Fruit fly (Drosophila melanogaster): ENCODE measurements around the gene Ugt37E1.

Gene Ugt37E1

dm6 chr2L:16819714-16820113, 23.3 kb downstream of the Ugt37E1 start:
- TF ChIP-seq trh (GFP tag; optimal IDR thresholded peaks at IDR 0.05): no peak
- no peak for TF ChIP-seq eyg (GFP tag; optimal IDR thresholded peaks at IDR 0.05)
- no peak for TF ChIP-seq bbx (GFP tag; IDR thresholded peaks at IDR 0.05; ENCODE audit: partially characterized antibody)
- no peak for TF ChIP-seq peb (GFP tag; IDR thresholded peaks at IDR 0.05)
- no peak for TF ChIP-seq tx (GFP tag; optimal IDR thresholded peaks at IDR 0.05)
- TF ChIP-seq CG33213 (GFP tag; optimal IDR thresholded peaks at IDR 0.05): no peak
- TF ChIP-seq CG4424 (GFP tag; optimal IDR thresholded peaks at IDR 0.05): no peak
- no peak for TF ChIP-seq emc (GFP tag; optimal IDR thresholded peaks at IDR 0.05)
- TF ChIP-seq CG8388 (GFP tag; optimal IDR thresholded peaks at IDR 0.05): no peak
- TF ChIP-seq Sox102F (GFP tag; optimal IDR thresholded peaks at IDR 0.05): no peak
- peak; percentile 37 for TF ChIP-seq grau (tag; optimal IDR thresholded peaks at IDR 0.05)
- no peak for TF ChIP-seq CG18262 (tag; optimal IDR thresholded peaks at IDR 0.05)
- TF ChIP-seq CG10959 (GFP tag; IDR thresholded peaks at IDR 0.05): no peak
- no peak for TF ChIP-seq sqz (GFP tag; optimal IDR thresholded peaks at IDR 0.05)
- TF ChIP-seq row (GFP tag; IDR thresholded peaks at IDR 0.05): no peak
- TF ChIP-seq ewg (GFP tag; optimal IDR thresholded peaks at IDR 0.05): no peak
- TF ChIP-seq phol (tag; optimal IDR thresholded peaks at IDR 0.05): no peak
- TF ChIP-seq hth (optimal IDR thresholded peaks at IDR 0.05): no peak
- TF ChIP-seq HmgZ (tag; optimal IDR thresholded peaks at IDR 0.05): peak; percentile 14
- no peak for TF ChIP-seq dmrt99B (tag; optimal IDR thresholded peaks at IDR 0.05)
- TF ChIP-seq HHEX (GFP tag; optimal IDR thresholded peaks at IDR 0.05): peak; percentile 27
- no peak for TF ChIP-seq Neu2 (GFP tag; optimal IDR thresholded peaks at IDR 0.05; ENCODE audit: borderline replicate concordance)
- peak; percentile 59 for TF ChIP-seq GATAe (GFP tag; conservative IDR thresholded peaks at IDR 0.05)
- no peak for TF ChIP-seq vfl (GFP tag; optimal IDR thresholded peaks at IDR 0.05)
- TF ChIP-seq tna (GFP tag; IDR thresholded peaks at IDR 0.05; ENCODE audit: partially characterized antibody): no peak
- no peak for TF ChIP-seq Abd-B (GFP tag; optimal IDR thresholded peaks at IDR 0.05)
- no peak for TF ChIP-seq CG17361 (GFP tag; IDR thresholded peaks at IDR 0.05)
- no peak for TF ChIP-seq ac (GFP tag; optimal IDR thresholded peaks at IDR 0.05)
- TF ChIP-seq gem (tag; optimal IDR thresholded peaks at IDR 0.05): peak; percentile 25
- no peak for TF ChIP-seq B-H1 (GFP tag; IDR thresholded peaks at IDR 0.05)
- no peak for TF ChIP-seq Scr (GFP tag; IDR thresholded peaks at IDR 0.05; ENCODE audit: partially characterized antibody)
- no peak for TF ChIP-seq CG10979 (tag; optimal IDR thresholded peaks at IDR 0.05)
- TF ChIP-seq NK7.1 (GFP tag; optimal IDR thresholded peaks at IDR 0.05): no peak
- no peak for TF ChIP-seq Ets65A (GFP tag)
- TF ChIP-seq dpn (GFP tag; optimal IDR thresholded peaks at IDR 0.05): no peak
- TF ChIP-seq kah (GFP tag; optimal IDR thresholded peaks at IDR 0.05): peak; percentile 4
- TF ChIP-seq CG17829 (tag; optimal IDR thresholded peaks at IDR 0.05): no peak
- no peak for TF ChIP-seq repo (GFP tag; optimal IDR thresholded peaks at IDR 0.05)
- TF ChIP-seq gsb-n (tag; optimal IDR thresholded peaks at IDR 0.05): no peak
- no peak for TF ChIP-seq CG7745 (tag; optimal IDR thresholded peaks at IDR 0.05)
- no peak for TF ChIP-seq CG12236 (GFP tag; optimal IDR thresholded peaks at IDR 0.05)
- TF ChIP-seq CG12659 (GFP tag; optimal IDR thresholded peaks at IDR 0.05): no peak
- no peak for TF ChIP-seq CG6175 (GFP tag; IDR thresholded peaks at IDR 0.05)
- no peak for TF ChIP-seq da (GFP tag; optimal IDR thresholded peaks at IDR 0.05)
- no peak for TF ChIP-seq CG14050 (GFP tag; IDR thresholded peaks at IDR 0.05)
- no peak for TF ChIP-seq CG1233 (GFP tag; optimal IDR thresholded peaks at IDR 0.05)
- TF ChIP-seq H2.0 (GFP tag; IDR thresholded peaks at IDR 0.05): no peak
- no peak for TF ChIP-seq maf-S (GFP tag; optimal IDR thresholded peaks at IDR 0.05)
- no peak for TF ChIP-seq p53 (GFP tag; optimal IDR thresholded peaks at IDR 0.05)
- peak; percentile 60 for TF ChIP-seq Nf-YC (tag; optimal IDR thresholded peaks at IDR 0.05)
- no peak for TF ChIP-seq sc (optimal IDR thresholded peaks at IDR 0.05)
- no peak for TF ChIP-seq sc (GFP tag; optimal IDR thresholded peaks at IDR 0.05)
- TF ChIP-seq amos (GFP tag; IDR thresholded peaks at IDR 0.05; ENCODE audit: partially characterized antibody): no peak

All from whole organism, embryonic.